Fruit fly (Drosophila melanogaster) whole organism, embryonic: Measurements from ENCODE around the gene lectin-28C.

Source experiments
- Antp ChIP-seq: fragments of 200-800 bp; sonication (Bioruptor generic); optimal IDR thresholded peaks from 3 replicates; lab custom pipeline; 2016; ENCODE audit warnings: missing biosample characterization, missing genetic modification characterization
- Awh ChIP-seq: fragments of 200-800 bp; sonication (Bioruptor generic); IDR thresholded peaks from 2 replicates; pipeline ENCODE4, ENCODE4 v1.3.6; 2022; ENCODE audit warnings: missing biosample characterization, missing genetic modification characterization
- Bdp1 ChIP-seq: fragments of 200-800 bp; sonication (Bioruptor generic); optimal IDR thresholded peaks from 3 replicates; lab custom pipeline; 2016; ENCODE audit warnings: missing biosample characterization, missing genetic modification characterization
- CG10267 ChIP-seq: fragments of 200-800 bp; sonication (Bioruptor generic); optimal IDR thresholded peaks from 2 replicates; lab custom pipeline; 2018; ENCODE audit warnings: missing biosample characterization, mild to moderate bottlenecking, missing genetic modification characterization, moderate library complexity
- CG10321 ChIP-seq: fragments of 200-800 bp; sonication (Bioruptor generic); IDR thresholded peaks from 2 replicates; pipeline ENCODE4 v1.3.6; 2022; ENCODE audit warnings: missing biosample characterization, missing genetic modification characterization
- CG11723 ChIP-seq: fragments of 200-800 bp; sonication (Bioruptor generic); optimal IDR thresholded peaks from 2 replicates; lab custom pipeline; 2017; ENCODE audit warnings: missing biosample characterization, mild to moderate bottlenecking, missing genetic modification characterization
- CG15073 ChIP-seq: fragments of 200-800 bp; sonication (Bioruptor generic); optimal IDR thresholded peaks from 2 replicates; lab custom pipeline; 2016; ENCODE audit warnings: missing biosample characterization, missing genetic modification characterization
- CG16779 ChIP-seq: fragments of 200-800 bp; sonication (Bioruptor generic); IDR thresholded peaks from 2 replicates; pipeline ENCODE4 v1.3.6; 2022; ENCODE audit warnings: missing biosample characterization, missing genetic modification characterization
- CG17568 ChIP-seq: fragments of 200-800 bp; sonication (Bioruptor generic); optimal IDR thresholded peaks from 2 replicates; lab custom pipeline; 2018; ENCODE audit warnings: missing biosample characterization, mild to moderate bottlenecking, missing genetic modification characterization, moderate library complexity
- CG2202 ChIP-seq: fragments of 200-800 bp; sonication (Bioruptor generic); optimal IDR thresholded peaks from 2 replicates; lab custom pipeline; 2018; ENCODE audit warnings: missing biosample characterization, mild to moderate bottlenecking, missing genetic modification characterization
- CG6683 ChIP-seq: fragments of 200-800 bp; sonication (Bioruptor generic); optimal IDR thresholded peaks from 2 replicates; lab custom pipeline; 2017; ENCODE audit warnings: missing biosample characterization, mild to moderate bottlenecking, missing genetic modification characterization, missing genetic modification reagents
- CG6689 ChIP-seq: fragments of 200-800 bp; sonication (Bioruptor generic); IDR thresholded peaks from 2 replicates; pipeline ENCODE4 v1.3.6; 2022; ENCODE audit warnings: missing biosample characterization, missing genetic modification characterization
- CG6765 ChIP-seq: fragments of 200-800 bp; sonication (Bioruptor generic); optimal IDR thresholded peaks from 3 replicates; lab custom pipeline; 2017; ENCODE audit warnings: missing biosample characterization, mild to moderate bottlenecking, missing genetic modification characterization
- CG8359 ChIP-seq: fragments of 200-800 bp; sonication (Bioruptor generic); optimal IDR thresholded peaks from 2 replicates; lab custom pipeline; 2017; ENCODE audit warnings: missing biosample characterization, mild to moderate bottlenecking, missing genetic modification characterization, borderline replicate concordance
- Camta ChIP-seq: fragments of 200-800 bp; sonication (Bioruptor generic); optimal IDR thresholded peaks from 2 replicates; lab custom pipeline; 2016; ENCODE audit warnings: missing biosample characterization, missing genetic modification characterization
- Fer1 ChIP-seq: fragments of 200-800 bp; sonication (Bioruptor generic); optimal IDR thresholded peaks from 2 replicates; lab custom pipeline; 2017; ENCODE audit warnings: missing biosample characterization, mild to moderate bottlenecking, missing genetic modification characterization
- GATAe ChIP-seq: fragments of 200-800 bp; sonication (Bioruptor generic); conservative IDR thresholded peaks from 2 replicates; pipeline ENCODE4 v1.3.6; 2022; ENCODE audit warnings: missing biosample characterization, missing genetic modification characterization
- HHEX ChIP-seq: fragments of 200-800 bp; sonication (Bioruptor generic); optimal IDR thresholded peaks from 3 replicates; lab custom pipeline; 2017; ENCODE audit warnings: missing biosample characterization, mild to moderate bottlenecking, missing genetic modification characterization, missing genetic modification reagents
- MESR4 ChIP-seq: fragments of 200-800 bp; sonication (Bioruptor generic); optimal IDR thresholded peaks from 2 replicates; lab custom pipeline; 2018; ENCODE audit warnings: missing biosample characterization, mild to moderate bottlenecking, missing genetic modification characterization, moderate library complexity
- MTF-1 ChIP-seq: fragments of 200-800 bp; sonication (Bioruptor generic); optimal IDR thresholded peaks from 2 replicates; lab custom pipeline; 2018; ENCODE audit warnings: missing biosample characterization, mild to moderate bottlenecking, missing genetic modification characterization, borderline replicate concordance
- Max ChIP-seq: fragments of 200-800 bp; sonication (Bioruptor generic); optimal IDR thresholded peaks from 2 replicates; lab custom pipeline; 2016; ENCODE audit warnings: missing biosample characterization, mild to moderate bottlenecking, missing genetic modification characterization
- Oaz ChIP-seq: fragments of 200-800 bp; sonication (Bioruptor generic); IDR thresholded peaks from 2 replicates; pipeline ENCODE4 v1.3.6; 2022; ENCODE audit warnings: missing biosample characterization, missing genetic modification characterization
- Rx ChIP-seq: fragments of 200-800 bp; sonication (Bioruptor generic); IDR thresholded peaks from 2 replicates; pipeline ENCODE4 v1.3.6; 2022; ENCODE audit warnings: missing biosample characterization, missing genetic modification characterization
- Ssrp ChIP-seq: fragments of 200-800 bp; sonication (Bioruptor generic); optimal IDR thresholded peaks from 2 replicates; lab custom pipeline; 2018; ENCODE audit warnings: missing biosample characterization, mild to moderate bottlenecking, missing genetic modification characterization, moderate library complexity
- Tbp ChIP-seq: fragments of >200 bp; optimal IDR thresholded peaks from 2 replicates; lab custom pipeline; 2018; ENCODE audit warnings: missing biosample characterization, missing genetic modification characterization
- Xrp1 ChIP-seq: fragments of 200-800 bp; sonication (Bioruptor generic); IDR thresholded peaks from 2 replicates; pipeline ENCODE4 v1.3.6; 2022; ENCODE audit warnings: missing biosample characterization, missing genetic modification characterization
- bsh ChIP-seq, 2 experiments: fragments of 200-800 bp; sonication (Bioruptor generic); optimal IDR thresholded peaks; 2 replicates each; lab custom pipeline; 2017 to 2018; ENCODE audit warnings: mild to moderate bottlenecking in 2 of 2, missing biosample characterization in 2 of 2, missing genetic modification characterization in 2 of 2, moderate library complexity in 1 of 2
- chm ChIP-seq: fragments of 200-800 bp; sonication (Bioruptor generic); IDR thresholded peaks from 2 replicates; pipeline ENCODE4 v1.3.6; 2022; ENCODE audit warnings: missing biosample characterization, missing genetic modification characterization
- dan ChIP-seq: fragments of 200-800 bp; sonication (Bioruptor generic); IDR thresholded peaks from 2 replicates; pipeline ENCODE4 v1.3.6; 2022; ENCODE audit warnings: missing biosample characterization, missing genetic modification characterization
- danr ChIP-seq: fragments of 200-800 bp; sonication (Bioruptor generic); IDR thresholded peaks from 2 replicates; pipeline ENCODE4 v1.3.6; 2022; ENCODE audit warnings: missing biosample characterization, missing genetic modification characterization
- dmrt11E ChIP-seq: fragments of 200-800 bp; sonication (Bioruptor generic); optimal IDR thresholded peaks from 3 replicates; lab custom pipeline; 2018; ENCODE audit warnings: missing biosample characterization, mild to moderate bottlenecking, missing genetic modification characterization, moderate library complexity
- fd102C ChIP-seq: fragments of 200-800 bp; sonication (Bioruptor generic); optimal IDR thresholded peaks from 2 replicates; lab custom pipeline; 2018; ENCODE audit warnings: missing biosample characterization, mild to moderate bottlenecking, missing genetic modification characterization, moderate library complexity
- fd3F ChIP-seq: fragments of 200-800 bp; sonication (Bioruptor generic); optimal IDR thresholded peaks from 2 replicates; lab custom pipeline; 2018; ENCODE audit warnings: missing biosample characterization, mild to moderate bottlenecking, missing genetic modification characterization, moderate library complexity
- fd64A ChIP-seq: fragments of 200-800 bp; sonication (Bioruptor generic); optimal IDR thresholded peaks from 3 replicates; lab custom pipeline; 2018; ENCODE audit warnings: missing biosample characterization, mild to moderate bottlenecking, missing genetic modification characterization
- ftz-f1 ChIP-seq: fragments of 200-800 bp; sonication (Bioruptor generic); optimal IDR thresholded peaks from 2 replicates; lab custom pipeline; 2016; ENCODE audit warnings: missing biosample characterization, missing genetic modification characterization
- her ChIP-seq: fragments of 200-800 bp; sonication (Bioruptor generic); optimal IDR thresholded peaks from 2 replicates; lab custom pipeline; 2016; ENCODE audit warnings: missing biosample characterization, missing genetic modification characterization
- ind ChIP-seq: fragments of 200-800 bp; sonication (Bioruptor generic); optimal IDR thresholded peaks from 3 replicates; lab custom pipeline; 2016; ENCODE audit warnings: missing biosample characterization, missing genetic modification characterization
- jumu ChIP-seq: fragments of 200-800 bp; sonication (Bioruptor generic); optimal IDR thresholded peaks from 3 replicates; lab custom pipeline; 2016; ENCODE audit warnings: missing biosample characterization, missing genetic modification characterization
- klu ChIP-seq: fragments of 200-800 bp; sonication (Bioruptor generic); IDR thresholded peaks from 2 replicates; pipeline ENCODE4 v1.3.6; 2022; ENCODE audit warnings: missing biosample characterization, missing genetic modification characterization
- pum ChIP-seq: fragments of 200-800 bp; sonication (Bioruptor generic); optimal IDR thresholded peaks from 2 replicates; lab custom pipeline; 2016; ENCODE audit warnings: missing biosample characterization, missing genetic modification characterization
- sc ChIP-seq, 3 experiments: fragments of >200 bp in 2 of 3; fragments of 200-800 bp in 1 of 3; sonication (Bioruptor generic) in 1 of 3; optimal IDR thresholded peaks; 2 replicates in 2 of 3; 3 replicates in 1 of 3; lab custom pipeline; 2017; ENCODE audit warnings: mild to moderate bottlenecking in 1 of 3, missing biosample characterization in 1 of 3, missing genetic modification characterization in 1 of 3, missing genetic modification reagents in 1 of 3
- scrt ChIP-seq: fragments of 200-800 bp; sonication (Bioruptor generic); optimal IDR thresholded peaks from 2 replicates; lab custom pipeline; 2018; ENCODE audit warnings: missing biosample characterization, mild to moderate bottlenecking, missing genetic modification characterization, moderate library complexity
- slp2 ChIP-seq: fragments of 200-800 bp; sonication (Bioruptor generic); optimal IDR thresholded peaks from 2 replicates; lab custom pipeline; 2016; ENCODE audit warnings: missing biosample characterization, missing genetic modification characterization
- sug ChIP-seq: fragments of 200-800 bp; optimal IDR thresholded peaks from 2 replicates; lab custom pipeline; 2019; ENCODE audit warnings: missing biosample characterization, mild to moderate bottlenecking, missing genetic modification characterization, moderate library complexity
- wor ChIP-seq: fragments of 200-800 bp; sonication (Bioruptor generic); IDR thresholded peaks from 2 replicates; pipeline ENCODE4 v1.3.6; 2022; ENCODE audit warnings: missing biosample characterization, missing genetic modification characterization

lectin-28C gene

dm6 chr2L:7828231-7828630, 28.6 kb upstream of the lectin-28C start (continued):
- 0 out of 2 replicates have a peak, but pooled peaks have one; percentile 15 for TF ChIP-seq Xrp1
- no peak for TF ChIP-seq slp2 (GFP tag; lab: Kevin White, UChicago)
- TF ChIP-seq sug (tag; lab: Kevin White, UChicago): peak; percentile 48
- no peak for TF ChIP-seq her (GFP tag; lab: Kevin White, UChicago)
- TF ChIP-seq CG10267 (tag; lab: Kevin White, UChicago): no peak
- TF ChIP-seq CG15073 (GFP tag; lab: Kevin White, UChicago): no peak
- peak; percentile 59; the same call in 1 of the 2 replicates for TF ChIP-seq chm
- peak; percentile 13 for TF ChIP-seq MESR4 (GFP tag; lab: Kevin White, UChicago)
- peak; percentile 51 for TF ChIP-seq ftz-f1
- TF ChIP-seq dan (GFP tag; lab: Robert Waterston, UW): no peak
- TF ChIP-seq Max (GFP tag; lab: Kevin White, UChicago): peak; percentile 29
- TF ChIP-seq Tbp: no peak
- TF ChIP-seq Fer1 (GFP tag; lab: Kevin White, UChicago): no peak
- no peak for TF ChIP-seq Oaz (GFP tag; lab: Robert Waterston, UW)
- TF ChIP-seq jumu: peak; percentile 31
- peak; percentile 100 for TF ChIP-seq CG10321 (GFP tag; lab: Robert Waterston, UW)
- TF ChIP-seq bsh (GFP tag; optimal IDR thresholded peaks at IDR 0.05; lab: Kevin White, UChicago): peak in 1 of 2 experiments; percentile 11
- TF ChIP-seq fd3F (GFP tag; lab: Kevin White, UChicago): no peak
- no peak for TF ChIP-seq fd64A (GFP tag; lab: Kevin White, UChicago)
- peak; percentile 38; the same call in 1 of the 2 replicates for TF ChIP-seq GATAe
- TF ChIP-seq Antp (GFP tag; lab: Kevin White, UChicago): no peak
- TF ChIP-seq danr (GFP tag; lab: Robert Waterston, UW): no peak
- TF ChIP-seq ind (GFP tag; lab: Kevin White, UChicago): no peak
- peak; percentile 16 for TF ChIP-seq MTF-1
- TF ChIP-seq CG6689 (GFP tag; lab: Robert Waterston, UW): peak; percentile 13; the same call in 1 of the 2 replicates
- TF ChIP-seq CG8359 (GFP tag; lab: Kevin White, UChicago): no peak
- no peak for TF ChIP-seq Bdp1 (GFP tag; lab: Kevin White, UChicago)
- peak; percentile 7 for TF ChIP-seq Camta (GFP tag; lab: Kevin White, UChicago)
- TF ChIP-seq wor (GFP tag; lab: Robert Waterston, UW): no peak
- TF ChIP-seq Ssrp: no peak
- no peak for TF ChIP-seq dmrt11E (tag; lab: Kevin White, UChicago)
- TF ChIP-seq CG11723 (GFP tag; lab: Kevin White, UChicago): no peak
- TF ChIP-seq CG6683: no peak
- no peak for TF ChIP-seq sc (optimal IDR thresholded peaks at IDR 0.05; lab: Kevin White, UChicago)
- TF ChIP-seq sc (GFP tag; optimal IDR thresholded peaks at IDR 0.05; lab: Kevin White, UChicago): no peak
- no peak for TF ChIP-seq HHEX
- 0 out of 2 replicates have a peak, but pooled peaks have one; percentile 12 for TF ChIP-seq klu
- TF ChIP-seq fd102C: no peak
- TF ChIP-seq CG16779 (GFP tag; lab: Robert Waterston, UW): no peak
- peak; percentile 55 for TF ChIP-seq scrt (GFP tag; lab: Kevin White, UChicago)
- no peak for TF ChIP-seq CG2202 (tag; lab: Kevin White, UChicago)
- TF ChIP-seq pum: no peak
- no peak for TF ChIP-seq CG17568
- TF ChIP-seq CG6765 (GFP tag; lab: Kevin White, UChicago): no peak
- no peak for TF ChIP-seq Awh (GFP tag; lab: Robert Waterston, UW)
- no peak for TF ChIP-seq Rx (GFP tag; lab: Robert Waterston, UW)
